Fruit fly (Drosophila melanogaster): ENCODE results near the gene hyx.

The hyx gene

DNA sequence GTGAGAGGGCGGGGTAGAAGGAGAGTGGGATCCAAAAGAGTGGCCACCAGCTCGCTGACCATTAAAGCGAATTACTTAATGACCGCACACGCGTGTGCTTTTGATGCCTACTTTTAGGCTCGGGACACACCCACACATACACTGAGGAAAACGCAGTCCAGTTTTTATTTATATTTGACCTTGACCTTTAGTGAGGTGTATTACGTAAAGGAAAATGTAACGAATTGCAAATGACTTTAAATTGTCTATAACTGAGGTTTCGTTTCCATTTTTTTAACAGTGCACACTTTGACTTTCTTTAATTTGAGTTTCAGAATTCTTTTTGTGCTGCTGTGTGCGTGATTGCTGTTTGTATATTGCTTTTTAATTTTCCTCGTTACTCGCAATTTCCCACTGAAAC is 46.7 kb downstream of the hyx start (continued):
- peak; percentile 37 for TF ChIP-seq zf30C (GFP tag; optimal IDR thresholded peaks at IDR 0.05)
- peak; percentile 25 for TF ChIP-seq CG6854 (GFP tag; optimal IDR thresholded peaks at IDR 0.05)
- peak; percentile 22 for TF ChIP-seq pho (GFP tag; optimal IDR thresholded peaks at IDR 0.05)
- no peak for TF ChIP-seq vnd (GFP tag; IDR thresholded peaks at IDR 0.05; ENCODE audit: partially characterized antibody)
- no peak for TF ChIP-seq Mad (GFP tag; optimal IDR thresholded peaks at IDR 0.05)
- peak; percentile 51; the same call in 2 of the 3 replicates for TF ChIP-seq row (GFP tag; IDR thresholded peaks at IDR 0.05)
- peak; percentile 2 for TF ChIP-seq Fer3 (tag; optimal IDR thresholded peaks at IDR 0.05)
- TF ChIP-seq ems (GFP tag; optimal IDR thresholded peaks at IDR 0.05), result peak; percentile 22
- no peak for TF ChIP-seq H2.0 (GFP tag; IDR thresholded peaks at IDR 0.05)
- peak; percentile 28; the same call in 1 of the 2 replicates for TF ChIP-seq CG9215 (GFP tag; IDR thresholded peaks at IDR 0.05)
- TF ChIP-seq Myb (GFP tag; optimal IDR thresholded peaks at IDR 0.05), result peak; percentile 4
- peak; percentile 7 for TF ChIP-seq CG13624 (GFP tag; optimal IDR thresholded peaks at IDR 0.05)
- peak in 1 of 2 experiments; percentile 13 for TF ChIP-seq Pdp1 (GFP tag; optimal IDR thresholded peaks at IDR 0.05)
- TF ChIP-seq bcd (GFP tag; optimal IDR thresholded peaks at IDR 0.05), result no peak
- TF ChIP-seq scrt (GFP tag; optimal IDR thresholded peaks at IDR 0.05), result peak; percentile 3
- TF ChIP-seq esg (GFP tag; conservative IDR thresholded peaks at IDR 0.05), result peak; percentile 41; the same call in 1 of the 2 replicates
- peak; percentile 25 for TF ChIP-seq CG7556 (GFP tag; optimal IDR thresholded peaks at IDR 0.05)
- TF ChIP-seq sr (GFP tag; IDR thresholded peaks at IDR 0.05), result 0 out of 3 replicates have a peak, but pooled peaks have one; percentile 35
- TF ChIP-seq CoRest (tag; optimal IDR thresholded peaks at IDR 0.05), result peak; percentile 18
- peak; percentile 30 for TF ChIP-seq CG7839 (tag; optimal IDR thresholded peaks at IDR 0.05)
- peak; percentile 43 for TF ChIP-seq grau (tag; optimal IDR thresholded peaks at IDR 0.05)
- TF ChIP-seq Dbx (GFP tag; IDR thresholded peaks at IDR 0.05), result no peak
- 0 out of 2 replicates have a peak, but pooled peaks have one; percentile 13 for TF ChIP-seq ttk (GFP tag; IDR thresholded peaks at IDR 0.05)
- no peak for TF ChIP-seq Lim3 (GFP tag; IDR thresholded peaks at IDR 0.05)
- TF ChIP-seq CG8478 (optimal IDR thresholded peaks at IDR 0.05), result no peak
- TF ChIP-seq ro (GFP tag; IDR thresholded peaks at IDR 0.05), result no peak
- peak; percentile 48 for TF ChIP-seq CG10979 (tag; optimal IDR thresholded peaks at IDR 0.05)
- TF ChIP-seq Ssrp (tag; optimal IDR thresholded peaks at IDR 0.05), result peak; percentile 16
- TF ChIP-seq CG4730 (GFP tag; IDR thresholded peaks at IDR 0.05), result peak; percentile 39; the same call in 1 of the 2 replicates
- TF ChIP-seq eve (GFP tag; optimal IDR thresholded peaks at IDR 0.05), result peak in 1 of 2 experiments; percentile 30

DNA sequence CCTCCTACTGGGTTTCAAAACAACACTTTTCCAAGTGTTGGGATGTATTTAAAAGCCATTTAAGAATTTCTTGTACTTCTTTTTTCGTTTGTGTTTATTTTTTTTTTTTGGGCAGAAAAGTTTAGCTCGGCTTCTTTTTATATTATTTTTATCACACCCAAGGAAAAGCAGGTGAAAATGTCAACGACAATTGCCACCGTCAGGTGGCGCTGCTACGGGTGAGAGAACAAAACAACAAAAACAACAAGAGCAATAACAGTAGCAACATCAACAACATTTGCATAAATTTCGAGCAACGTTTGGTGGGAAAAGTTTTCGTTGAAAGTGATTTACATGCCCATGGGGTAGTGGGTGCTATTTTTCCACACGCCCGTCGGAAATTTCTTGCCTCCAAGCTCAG is 51.7 kb downstream of the hyx start:
- TF ChIP-seq ftz-f1 (GFP tag; optimal IDR thresholded peaks at IDR 0.05) (no peak), CTCF (GFP tag; optimal IDR thresholded peaks at IDR 0.05) (peak; percentile 80), hkb (optimal IDR thresholded peaks at IDR 0.05) (no peak), hkb (GFP tag; IDR thresholded peaks at IDR 0.05) (no peak), CG17829 (tag; optimal IDR thresholded peaks at IDR 0.05) (no peak)
